Fruit fly (Drosophila melanogaster): ENCODE results near the gene atms.

Gene atms

dm6 chr3R:4713775-4714360, 36.0 kb upstream of the atms start, which contains the start of gene eIF3f1 (continued):
- no peak for TF ChIP-seq CG11085 (GFP tag; IDR thresholded peaks at IDR 0.05)
- TF ChIP-seq CG11560 (tag; IDR thresholded peaks at IDR 0.05): no peak
- peak; percentile 94 for TF ChIP-seq E2f2 (GFP tag; IDR thresholded peaks at IDR 0.05)
- peak; percentile 9 for TF ChIP-seq CG15601 (tag; optimal IDR thresholded peaks at IDR 0.05)
- no peak for TF ChIP-seq Trl (optimal IDR thresholded peaks at IDR 0.05)
- TF ChIP-seq Trl (GFP tag; optimal IDR thresholded peaks at IDR 0.05): peak; percentile 36
- TF ChIP-seq al (GFP tag; IDR thresholded peaks at IDR 0.05): no peak
- TF ChIP-seq kni (GFP tag; optimal IDR thresholded peaks at IDR 0.05): no peak
- no peak for TF ChIP-seq jigr1 (GFP tag; IDR thresholded peaks at IDR 0.05)
- TF ChIP-seq GATAe (GFP tag; conservative IDR thresholded peaks at IDR 0.05): no peak
- no peak for TF ChIP-seq otp (GFP tag; IDR thresholded peaks at IDR 0.05)
- TF ChIP-seq CG4328 (GFP tag; optimal IDR thresholded peaks at IDR 0.05): no peak
- no peak for TF ChIP-seq cg (GFP tag; optimal IDR thresholded peaks at IDR 0.05)
- TF ChIP-seq dysf (GFP tag; IDR thresholded peaks at IDR 0.05): no peak
- no peak for TF ChIP-seq croc (GFP tag; conservative IDR thresholded peaks at IDR 0.05)
- no peak for TF ChIP-seq Jarid2 (GFP tag; optimal IDR thresholded peaks at IDR 0.05)
- no peak; the same call in 2 of the 3 replicates for TF ChIP-seq CG11456 (GFP tag; IDR thresholded peaks at IDR 0.05)
- TF ChIP-seq CTCF (GFP tag; optimal IDR thresholded peaks at IDR 0.05): peak; percentile 51
- no peak for TF ChIP-seq CG12104 (GFP tag; optimal IDR thresholded peaks at IDR 0.05)
- no peak for TF ChIP-seq psq (GFP tag; optimal IDR thresholded peaks at IDR 0.05)
- TF ChIP-seq CG13624 (GFP tag; optimal IDR thresholded peaks at IDR 0.05): peak; percentile 46
- TF ChIP-seq Scr (GFP tag; IDR thresholded peaks at IDR 0.05; ENCODE audit: partially characterized antibody): peak; percentile 97
- TF ChIP-seq CG3726 (GFP tag; IDR thresholded peaks at IDR 0.05): no peak
- TF ChIP-seq Atf3 (GFP tag; optimal IDR thresholded peaks at IDR 0.05): no peak
- TF ChIP-seq sima (GFP tag; optimal IDR thresholded peaks at IDR 0.05): no peak
- TF ChIP-seq ase (GFP tag; IDR thresholded peaks at IDR 0.05): no peak
- TF ChIP-seq Bgb (GFP tag; IDR thresholded peaks at IDR 0.05; ENCODE audit: partially characterized antibody): peak; percentile 100
- no peak for TF ChIP-seq NC2β (GFP tag; optimal IDR thresholded peaks at IDR 0.05)
- TF ChIP-seq Dp (GFP tag; optimal IDR thresholded peaks at IDR 0.05): peak; percentile 90
- no peak; the same call in 1 of the 2 replicates for TF ChIP-seq lmd (GFP tag; IDR thresholded peaks at IDR 0.05)
- TF ChIP-seq caup (GFP tag; optimal IDR thresholded peaks at IDR 0.05; ENCODE audit: severe bottlenecking): no peak
- no peak for TF ChIP-seq eve (GFP tag; optimal IDR thresholded peaks at IDR 0.05)
- TF ChIP-seq ind (GFP tag; optimal IDR thresholded peaks at IDR 0.05): no peak
- no peak for TF ChIP-seq ATbp (GFP tag; optimal IDR thresholded peaks at IDR 0.05)
- no peak for TF ChIP-seq fd3F (GFP tag; optimal IDR thresholded peaks at IDR 0.05)
- no peak for TF ChIP-seq dmrt11E (tag; optimal IDR thresholded peaks at IDR 0.05)
- TF ChIP-seq chinmo (GFP tag; IDR thresholded peaks at IDR 0.05; ENCODE audit: partially characterized antibody): peak; percentile 99
- peak; percentile 21 for TF ChIP-seq Camta (GFP tag; optimal IDR thresholded peaks at IDR 0.05)
- no peak for TF ChIP-seq HLH3B (GFP tag; IDR thresholded peaks at IDR 0.05)
- no peak for TF ChIP-seq CG15073 (GFP tag; optimal IDR thresholded peaks at IDR 0.05)
- TF ChIP-seq Sin3A (optimal IDR thresholded peaks at IDR 0.05): peak; percentile 60
- TF ChIP-seq odd (GFP tag; optimal IDR thresholded peaks at IDR 0.05): no peak
- TF ChIP-seq Hey (tag; optimal IDR thresholded peaks at IDR 0.05): no peak
- TF ChIP-seq BEAF-32 (GFP tag; optimal IDR thresholded peaks at IDR 0.05): peak; percentile 97
- no peak for TF ChIP-seq scrt (GFP tag; optimal IDR thresholded peaks at IDR 0.05)
- TF ChIP-seq Fer2 (tag; optimal IDR thresholded peaks at IDR 0.05): no peak
- TF ChIP-seq B-H2 (GFP tag; optimal IDR thresholded peaks at IDR 0.05): no peak
- TF ChIP-seq CG17186 (GFP tag; optimal IDR thresholded peaks at IDR 0.05): peak; percentile 87
- TF ChIP-seq ken (GFP tag; IDR thresholded peaks at IDR 0.05): no peak
- TF ChIP-seq CG10147 (GFP tag; optimal IDR thresholded peaks at IDR 0.05): peak; percentile 35
- TF ChIP-seq Hr3 (GFP tag; optimal IDR thresholded peaks at IDR 0.05): no peak
- TF ChIP-seq CG6854 (GFP tag; optimal IDR thresholded peaks at IDR 0.05): no peak
